Worm (Caenorhabditis elegans) whole organism, L2 larva: ENCODE measurements around the gene T19B10.12.

Experiments
- C34F6.9 ChIP-seq: fragments of 150-350 bp; optimal IDR thresholded peaks from 2 replicates; lab custom pipeline; 2014; ENCODE audit warnings: missing biosample characterization, missing genetic modification characterization
- F13H6.1 ChIP-seq: sonication (generic microtip); optimal IDR thresholded peaks from 2 replicates; lab custom pipeline; 2016; ENCODE audit warnings: missing genetic modification characterization, missing compliant biosample characterization
- R02D3.7 ChIP-seq: fragments of 150-350 bp; optimal IDR thresholded peaks from 2 replicates; lab custom pipeline; 2014; ENCODE audit warnings: missing biosample characterization, missing genetic modification characterization
- ZK546.5 ChIP-seq: sonication (generic microtip); optimal IDR thresholded peaks from 2 replicates; lab custom pipeline; 2017; ENCODE audit warnings: missing biosample characterization, missing genetic modification characterization
- aly-2 ChIP-seq: fragments of 150-350 bp; optimal IDR thresholded peaks from 2 replicates; lab custom pipeline; 2014; ENCODE audit warnings: missing biosample characterization, missing genetic modification characterization
- ama-1 ChIP-seq: fragments of 150-350 bp; optimal IDR thresholded peaks from 2 replicates; lab custom pipeline; 2018; ENCODE audit warnings: inconsistent platforms
- ceh-82 ChIP-seq: fragments of 150-350 bp; optimal IDR thresholded peaks from 2 replicates; lab custom pipeline; 2014; ENCODE audit warnings: missing biosample characterization, missing genetic modification characterization
- crh-2 ChIP-seq: sonication (generic microtip); optimal IDR thresholded peaks from 2 replicates; lab custom pipeline; 2017; ENCODE audit warnings: missing biosample characterization, missing genetic modification characterization
- dmd-4 ChIP-seq: sonication (generic microtip); optimal IDR thresholded peaks from 2 replicates; lab custom pipeline; 2017; ENCODE audit warnings: missing biosample characterization, missing genetic modification characterization
- egl-27 ChIP-seq: sonication (generic microtip); optimal IDR thresholded peaks from 3 replicates; lab custom pipeline; 2017; ENCODE audit warnings: missing biosample characterization, missing genetic modification reagents, missing genetic modification characterization
- elt-1 ChIP-seq: fragments of 150-350 bp; optimal IDR thresholded peaks from 2 replicates; lab custom pipeline; 2014; ENCODE audit warnings: missing biosample characterization, missing genetic modification characterization
- elt-3 ChIP-seq: sonication (generic microtip); optimal IDR thresholded peaks from 2 replicates; lab custom pipeline; 2017; ENCODE audit warnings: missing biosample characterization, missing genetic modification characterization
- fos-1 ChIP-seq: fragments of 150-350 bp; optimal IDR thresholded peaks from 2 replicates; lab custom pipeline; 2014; ENCODE audit warnings: missing biosample characterization, missing genetic modification characterization
- gmeb-1 ChIP-seq: fragments of 150-350 bp; optimal IDR thresholded peaks from 2 replicates; lab custom pipeline; 2014; ENCODE audit warnings: missing biosample characterization, missing genetic modification characterization
- lin-11 ChIP-seq: fragments of 150-350 bp; sonication (generic microtip); optimal IDR thresholded peaks from 2 replicates; lab custom pipeline; 2014; ENCODE audit warnings: missing biosample characterization, missing genetic modification characterization, inconsistent platforms, mixed read lengths
- lin-13 ChIP-seq: fragments of 150-350 bp; optimal IDR thresholded peaks from 2 replicates; lab custom pipeline; 2014; ENCODE audit warnings: missing biosample characterization, missing genetic modification reagents, missing genetic modification characterization
- lin-39 ChIP-seq: fragments of 150-350 bp; optimal IDR thresholded peaks from 2 replicates; lab custom pipeline; 2014; ENCODE audit warnings: missing biosample characterization, missing genetic modification reagents, missing genetic modification characterization
- lsy-2 ChIP-seq, 2 experiments: fragments of 150-350 bp in 1 of 2; sonication (generic microtip) in 1 of 2; optimal IDR thresholded peaks; 2 replicates each; lab custom pipeline; 2014 to 2017; ENCODE audit warnings: missing biosample characterization in 2 of 2, missing genetic modification characterization in 2 of 2
- mab-5 ChIP-seq: fragments of 150-350 bp; optimal IDR thresholded peaks from 2 replicates; lab custom pipeline; 2014; ENCODE audit warnings: missing biosample characterization, missing genetic modification characterization
- mbf-1 ChIP-seq: sonication (generic microtip); optimal IDR thresholded peaks from 2 replicates; lab custom pipeline; 2017; ENCODE audit warnings: missing biosample characterization, missing genetic modification characterization
- nhr-11 ChIP-seq: fragments of 150-350 bp; optimal IDR thresholded peaks from 2 replicates; lab custom pipeline; 2014; ENCODE audit warnings: missing biosample characterization, missing genetic modification characterization
- nhr-12 ChIP-seq: fragments of 150-350 bp; optimal IDR thresholded peaks from 2 replicates; lab custom pipeline; 2014; ENCODE audit warnings: missing biosample characterization, missing genetic modification characterization
- nhr-129 ChIP-seq: fragments of 150-350 bp; optimal IDR thresholded peaks from 2 replicates; lab custom pipeline; 2014; ENCODE audit warnings: missing biosample characterization, missing genetic modification characterization
- nhr-21 ChIP-seq: fragments of 150-350 bp; optimal IDR thresholded peaks from 2 replicates; lab custom pipeline; 2014; ENCODE audit warnings: missing biosample characterization, missing genetic modification characterization
- nhr-237 ChIP-seq: fragments of 150-350 bp; optimal IDR thresholded peaks from 2 replicates; lab custom pipeline; 2014; ENCODE audit warnings: missing biosample characterization, missing genetic modification characterization
- nhr-25 ChIP-seq: fragments of 150-350 bp; sonication (generic microtip); optimal IDR thresholded peaks from 3 replicates; lab custom pipeline; 2014; ENCODE audit warnings: missing biosample characterization, missing genetic modification characterization
- nhr-77 ChIP-seq: fragments of 150-350 bp; optimal IDR thresholded peaks from 2 replicates; lab custom pipeline; 2014; ENCODE audit warnings: missing biosample characterization, missing genetic modification characterization
- sem-4 ChIP-seq: fragments of 150-350 bp; optimal IDR thresholded peaks from 2 replicates; lab custom pipeline; 2014; ENCODE audit warnings: missing biosample characterization, missing genetic modification reagents, missing genetic modification characterization
- sma-3 ChIP-seq: sonication (generic microtip); optimal IDR thresholded peaks from 2 replicates; lab custom pipeline; 2016; ENCODE audit warnings: missing genetic modification reagents, missing genetic modification characterization, missing compliant biosample characterization
- sma-9 ChIP-seq, 2 experiments: fragments of 150-350 bp in 1 of 2; sonication (generic microtip) in 1 of 2; optimal IDR thresholded peaks; 2 replicates each; lab custom pipeline; 2014 to 2016; ENCODE audit warnings: missing genetic modification characterization in 2 of 2, mild to moderate bottlenecking in 1 of 2, missing biosample characterization in 1 of 2, missing compliant biosample characterization in 1 of 2, missing genetic modification reagents in 1 of 2, moderate library complexity in 1 of 2
- zag-1 ChIP-seq: fragments of 150-350 bp; optimal IDR thresholded peaks from 2 replicates; lab custom pipeline; 2014; ENCODE audit warnings: missing biosample characterization, missing genetic modification characterization
- ztf-11 ChIP-seq: sonication (generic microtip); optimal IDR thresholded peaks from 2 replicates; lab custom pipeline; 2017; ENCODE audit warnings: missing biosample characterization, missing genetic modification characterization
- ztf-4 ChIP-seq: fragments of 150-350 bp; optimal IDR thresholded peaks from 2 replicates; lab custom pipeline; 2014; ENCODE audit warnings: missing biosample characterization, missing genetic modification characterization

The T19B10.12 gene

DNA sequence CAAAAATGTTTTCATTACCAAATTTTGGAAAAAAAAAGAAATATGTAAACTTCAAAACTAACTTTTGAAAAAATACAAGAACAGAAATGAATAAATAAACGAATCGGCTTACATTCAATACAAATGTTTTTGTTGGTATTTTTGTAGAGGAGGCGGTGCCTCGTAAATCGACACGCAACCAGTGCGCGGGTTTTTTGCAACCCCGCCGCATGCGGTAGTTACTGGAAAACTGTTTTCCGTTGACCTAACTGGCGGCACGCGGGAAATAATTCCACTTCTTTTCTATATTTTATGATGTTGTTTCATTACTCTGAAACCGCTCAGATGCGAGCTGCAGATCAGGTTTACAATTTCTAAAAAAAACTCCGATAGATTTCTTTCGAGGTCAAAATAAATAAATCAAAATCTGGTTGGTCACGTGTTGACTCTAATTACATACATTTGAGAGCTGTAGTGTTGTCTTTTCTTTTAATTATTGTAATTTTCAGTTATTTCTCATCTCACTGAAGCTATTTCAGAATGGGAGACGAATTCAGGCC lies 11.6 kb upstream of the T19B10.12 start, which contains the start of the genes dvc-1 and ima-1:
TSS of gene dvc-1 (minus strand) at position 145 of the 539 bp plus-strand sequence.
TSS of gene ima-1 (plus strand) at position 489 of the 539 bp plus-strand sequence.
- TF ChIP-seq R02D3.7 (tag; lab: Kevin White, UChicago) (peak; percentile 89), lsy-2 (tag; optimal IDR thresholded peaks at IDR 0.05; lab: Kevin White, UChicago) (peak; percentile 25 to 73), ZK546.5 (tag; lab: Kevin White, UChicago) (no peak), crh-2 (tag; lab: Kevin White, UChicago) (peak; percentile 66), nhr-12 (tag; lab: Kevin White, UChicago) (no peak), C34F6.9 (peak; percentile 57), ztf-4 (tag; lab: Kevin White, UChicago) (no peak), sem-4 (tag; lab: Kevin White, UChicago) (no peak), sma-3 (peak; percentile 60), sma-9 (GFP tag; optimal IDR thresholded peaks at IDR 0.05; lab: Kevin White, UChicago) (peak; percentile 32), sma-9 (tag; optimal IDR thresholded peaks at IDR 0.05; lab: Kevin White, UChicago) (no peak), lin-13 (GFP tag; lab: Kevin White, UChicago) (no peak), nhr-129 (tag; lab: Kevin White, UChicago) (peak; percentile 65), lin-11 (peak; percentile 62), nhr-21 (peak; percentile 7), ceh-82 (tag; lab: Kevin White, UChicago) (peak; percentile 69), ztf-11 (tag; lab: Kevin White, UChicago) (no peak), nhr-25 (tag; lab: Kevin White, UChicago) (peak; percentile 64), elt-3 (tag; lab: Kevin White, UChicago) (no peak), aly-2 (tag; lab: Kevin White, UChicago) (no peak), fos-1 (peak; percentile 2), gmeb-1 (peak; percentile 69), F13H6.1 (tag; lab: Kevin White, UChicago) (peak; percentile 59)

DNA sequence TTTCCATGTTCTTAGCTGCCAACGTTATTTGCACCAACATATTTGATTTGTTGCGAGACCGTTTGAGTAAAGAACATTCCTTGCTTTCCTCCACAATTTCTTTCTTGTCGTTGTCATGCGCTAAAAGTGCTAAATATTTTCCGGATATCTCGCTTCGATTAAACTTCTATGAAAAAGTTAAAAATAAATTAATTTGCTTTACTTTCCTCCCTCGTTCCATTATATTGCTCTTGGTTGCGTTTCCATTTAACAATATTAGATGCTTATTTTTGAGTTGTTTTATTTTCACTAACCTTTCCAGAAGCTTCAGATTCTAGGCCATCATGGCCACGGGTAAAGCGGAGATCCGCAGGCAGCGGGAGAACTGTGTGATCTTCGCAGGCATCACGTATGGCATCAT lies 9.3 kb upstream of the T19B10.12 start, which contains the start of gene pgap-1:
TSS of gene pgap-1 (plus strand) at position 301 of the 400 bp plus-strand sequence.
- no peak for TF ChIP-seq dmd-4 (tag; lab: Kevin White, UChicago)
- TF ChIP-seq ZK546.5 (tag; lab: Kevin White, UChicago) = no peak
- no peak for TF ChIP-seq nhr-25 (tag; lab: Kevin White, UChicago)
- TF ChIP-seq ceh-82 (tag; lab: Kevin White, UChicago) = no peak
- no peak for TF ChIP-seq zag-1 (tag; lab: Kevin White, UChicago)
- no peak for TF ChIP-seq sma-3
- no peak for TF ChIP-seq mbf-1 (tag; lab: Kevin White, UChicago)
- no peak for TF ChIP-seq egl-27 (tag; lab: Kevin White, UChicago)
- TF ChIP-seq sem-4 (tag; lab: Kevin White, UChicago) = no peak

DNA sequence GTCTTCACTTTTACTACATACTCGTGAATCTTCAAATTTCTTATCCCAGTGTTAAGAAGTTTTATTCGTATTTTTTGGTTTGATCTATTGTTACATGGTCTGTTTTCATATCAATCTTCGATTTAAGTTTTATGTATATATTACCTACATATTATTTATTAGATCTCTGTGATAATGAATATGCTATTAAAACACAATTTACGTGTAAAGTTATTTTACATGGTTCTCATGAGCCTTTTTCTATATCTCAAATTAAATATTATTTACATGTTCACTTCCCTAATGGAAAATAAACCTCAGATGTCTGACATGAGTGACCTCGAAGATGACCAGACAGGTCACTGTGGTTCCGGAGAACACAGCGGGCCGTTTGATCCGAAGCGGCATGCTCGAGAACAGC lies 6.3 kb upstream of the T19B10.12 start, which contains the start of gene mxl-1:
TSS of gene mxl-1 (plus strand) at position 301 of the 400 bp plus-strand sequence.
- TF ChIP-seq F13H6.1 (tag; lab: Kevin White, UChicago) (no peak), lsy-2 (tag; optimal IDR thresholded peaks at IDR 0.05; lab: Kevin White, UChicago) (no peak), nhr-11 (no peak), mab-5 (tag; lab: Kevin White, UChicago) (no peak), sma-9 (GFP tag; optimal IDR thresholded peaks at IDR 0.05; lab: Kevin White, UChicago) (no peak), sma-9 (tag; optimal IDR thresholded peaks at IDR 0.05; lab: Kevin White, UChicago) (no peak), sem-4 (tag; lab: Kevin White, UChicago) (no peak), lin-39 (tag; lab: Kevin White, UChicago) (no peak), elt-1 (no peak), nhr-129 (tag; lab: Kevin White, UChicago) (no peak), sma-3 (no peak), nhr-25 (tag; lab: Kevin White, UChicago) (no peak)

DNA sequence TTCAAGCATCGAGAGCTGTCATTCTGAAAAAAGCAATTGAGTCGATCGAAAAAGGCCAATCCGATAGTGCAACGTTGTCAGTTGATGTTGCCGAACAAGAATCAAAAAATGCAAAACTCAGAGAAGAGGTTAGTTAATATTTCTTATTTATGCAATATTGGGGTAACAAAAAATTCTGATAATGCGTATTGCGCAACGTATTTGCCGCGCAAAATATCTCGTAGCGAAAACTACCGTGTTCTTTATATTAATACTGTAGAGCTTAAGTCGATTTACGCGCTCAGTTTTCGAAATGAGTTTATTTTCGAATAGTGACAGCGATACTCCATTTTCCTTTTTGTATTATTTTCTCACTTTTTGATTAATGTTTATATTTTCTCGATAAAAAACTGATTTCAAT lies 5.8 kb upstream of the T19B10.12 start:
- TF ChIP-seq R02D3.7 (tag; lab: Kevin White, UChicago) (no peak), zag-1 (tag; lab: Kevin White, UChicago) (no peak), aly-2 (tag; lab: Kevin White, UChicago) (no peak), C34F6.9 (no peak), nhr-237 (tag; lab: Kevin White, UChicago) (no peak), ama-1 (lab: Kevin White, UChicago) (no peak), F13H6.1 (tag; lab: Kevin White, UChicago) (no peak), nhr-77 (tag; lab: Kevin White, UChicago) (no peak)
